Worm (Caenorhabditis elegans) whole organism, young adult: ENCODE results near the gene D1054.8.

Experiments
- F10E7.11 ChIP-seq: sonication (generic microtip); optimal IDR thresholded peaks from 2 replicates; lab custom pipeline; 2017; ENCODE audit warnings: mild to moderate bottlenecking, missing genetic modification characterization, moderate library complexity, missing compliant biosample characterization
- F37B4.10 ChIP-seq: fragments of 200-800 bp; sonication (Bioruptor generic); IDR thresholded peaks from 2 replicates; pipeline ENCODE4 v1.3.6; 2022; ENCODE audit warnings: missing genetic modification characterization, missing compliant biosample characterization
- K12H6.12 ChIP-seq: fragments of 200-800 bp; sonication (Bioruptor generic); optimal IDR thresholded peaks from 2 replicates; lab custom pipeline; 2018; ENCODE audit warnings: mild to moderate bottlenecking, missing genetic modification characterization, missing compliant biosample characterization
- Y53F4B.3 ChIP-seq: fragments of 200-800 bp; sonication (Bioruptor generic); IDR thresholded peaks from 2 replicates; pipeline ENCODE4 v1.3.6; 2022; ENCODE audit warnings: missing genetic modification reagents, missing genetic modification characterization, missing compliant biosample characterization
- akir-1 ChIP-seq: fragments of 200-800 bp; sonication (Bioruptor generic); optimal IDR thresholded peaks from 2 replicates; lab custom pipeline; 2018; ENCODE audit warnings: mild to moderate bottlenecking, missing genetic modification characterization, moderate library complexity, missing compliant biosample characterization
- aptf-2 ChIP-seq: fragments of 200-800 bp; sonication (Bioruptor generic); conservative IDR thresholded peaks from 2 replicates; pipeline ENCODE4 v1.3.6; 2022; ENCODE audit warnings: missing genetic modification reagents, missing genetic modification characterization, missing compliant biosample characterization
- ceh-40 ChIP-seq: fragments of 200-800 bp; sonication (Bioruptor generic); IDR thresholded peaks from 2 replicates; pipeline ENCODE4 v1.3.6; 2022; ENCODE audit warnings: missing genetic modification characterization, missing compliant biosample characterization
- hmg-1.2 ChIP-seq: fragments of 200-800 bp; sonication (Bioruptor generic); IDR thresholded peaks from 2 replicates; pipeline ENCODE4 v1.3.6; 2022; ENCODE audit warnings: missing genetic modification reagents, missing genetic modification characterization, missing compliant biosample characterization
- mel-28 ChIP-seq: sonication (generic microtip); optimal IDR thresholded peaks from 2 replicates; lab custom pipeline; 2016; ENCODE audit warnings: borderline replicate concordance, mild to moderate bottlenecking, missing genetic modification characterization, missing compliant biosample characterization
- snpc-1.3 ChIP-seq: sonication (generic microtip); optimal IDR thresholded peaks from 2 replicates; lab custom pipeline; 2017; ENCODE audit warnings: missing genetic modification characterization, mild to moderate bottlenecking, missing compliant biosample characterization, antibody characterized with exemption, moderate library complexity, missing genotype, missing genetic modification reagents; ENCODE audit not compliant: insufficient read depth
- tbx-9 ChIP-seq: sonication (generic microtip); optimal IDR thresholded peaks from 2 replicates; lab custom pipeline; 2016; ENCODE audit warnings: borderline replicate concordance, missing genetic modification characterization, inconsistent platforms, missing compliant biosample characterization
- ztf-25 ChIP-seq: fragments of 200-800 bp; sonication (Bioruptor generic); IDR thresholded peaks from 2 replicates; pipeline ENCODE4 v1.3.6; 2022; ENCODE audit warnings: missing genetic modification reagents, missing genetic modification characterization, missing compliant biosample characterization
- ztf-28 ChIP-seq: fragments of 200-800 bp; sonication (Bioruptor generic); IDR thresholded peaks from 2 replicates; pipeline ENCODE4 v1.3.6; 2022; ENCODE audit warnings: missing genetic modification reagents, missing genetic modification characterization, missing compliant biosample characterization

ce11 chrV:10792775-10793174 lies 8.7 kb downstream of the D1054.8 start, which contains the start of gene D1054.10:
- TF ChIP-seq snpc-1.3 (no peak), mel-28 (tag; lab: Kevin White, UChicago) (no peak), akir-1 (GFP tag; lab: Kevin White, UChicago) (no peak), aptf-2 (no peak), ztf-25 (GFP tag; lab: Robert Waterston, UW) (no peak), F37B4.10 (GFP tag; lab: Robert Waterston, UW) (no peak), K12H6.12 (tag; lab: Kevin White, UChicago) (no peak), tbx-9 (tag; lab: Kevin White, UChicago) (no peak), F10E7.11 (tag; lab: Kevin White, UChicago) (no peak), hmg-1.2 (GFP tag; lab: Robert Waterston, UW) (no peak), ceh-40 (GFP tag; lab: Robert Waterston, UW) (no peak), ztf-28 (GFP tag; lab: Robert Waterston, UW) (no peak), Y53F4B.3 (no peak)
